Fruit fly (Drosophila melanogaster): ENCODE measurements around the gene Saysd1.

Gene Saysd1

dm6 chr3R:25245052-25245813 lies 30.2 kb upstream of the Saysd1 start, which contains the start of gene bam (continued):
- TF ChIP-seq CG3995 (GFP tag; optimal IDR thresholded peaks at IDR 0.05) = peak; percentile 38
- TF ChIP-seq amos (GFP tag; IDR thresholded peaks at IDR 0.05; ENCODE audit: partially characterized antibody) = peak; percentile 42
- TF ChIP-seq Nf-YC (tag; optimal IDR thresholded peaks at IDR 0.05) = peak; percentile 46
- peak; percentile 80 for TF ChIP-seq CG3847 (GFP tag; IDR thresholded peaks at IDR 0.05)
- 0 out of 3 replicates have a peak, but pooled peaks have one; percentile 31 for TF ChIP-seq Opbp (GFP tag; IDR thresholded peaks at IDR 0.05; ENCODE audit: partially characterized antibody)
- TF ChIP-seq esg (GFP tag; conservative IDR thresholded peaks at IDR 0.05) = no peak
- TF ChIP-seq Med (GFP tag) = peak; percentile 56
- TF ChIP-seq Bgb (GFP tag; IDR thresholded peaks at IDR 0.05; ENCODE audit: partially characterized antibody) = peak; percentile 55; the same call in 1 of the 2 replicates
- 0 out of 3 replicates have a peak, but pooled peaks have one; percentile 24 for TF ChIP-seq CG17361 (GFP tag; IDR thresholded peaks at IDR 0.05)
- TF ChIP-seq CTCF (GFP tag; optimal IDR thresholded peaks at IDR 0.05) = peak; percentile 76
- TF ChIP-seq CG14710 (tag; optimal IDR thresholded peaks at IDR 0.05) = peak; percentile 45

- TF ChIP-seq CG10431 (GFP tag; optimal IDR thresholded peaks at IDR 0.05) = no peak
- TF ChIP-seq tin (GFP tag; optimal IDR thresholded peaks at IDR 0.05) = no peak
- TF ChIP-seq CG3065 (GFP tag; optimal IDR thresholded peaks at IDR 0.05) = no peak
- no peak for TF ChIP-seq CG7963 (GFP tag; IDR thresholded peaks at IDR 0.05; ENCODE audit: partially characterized antibody)
- no peak for TF ChIP-seq CG12659 (GFP tag; optimal IDR thresholded peaks at IDR 0.05)
- no peak for TF ChIP-seq knrl (GFP tag; IDR thresholded peaks at IDR 0.05; ENCODE audit: partially characterized antibody)
- no peak for TF ChIP-seq CG11093 (GFP tag; IDR thresholded peaks at IDR 0.05)
- TF ChIP-seq CG8281 (tag; optimal IDR thresholded peaks at IDR 0.05) = no peak
- no peak for TF ChIP-seq ewg (GFP tag; optimal IDR thresholded peaks at IDR 0.05)
- TF ChIP-seq Neu2 (GFP tag; optimal IDR thresholded peaks at IDR 0.05; ENCODE audit: borderline replicate concordance) = no peak
- no peak for TF ChIP-seq nom (GFP tag; optimal IDR thresholded peaks at IDR 0.05)
- TF ChIP-seq CG1603 (tag; optimal IDR thresholded peaks at IDR 0.05) = no peak
- no peak for TF ChIP-seq CG15479 (GFP tag; optimal IDR thresholded peaks at IDR 0.05)
Measured at dm6 chr3R:25241507-25242070, 26.6 kb upstream of the Saysd1 start, which contains the start of gene CG11854. Gene CG11854 (plus strand): TSS chr3R:25242020.

- no peak for TF ChIP-seq D (optimal IDR thresholded peaks at IDR 0.05)
- no peak for TF ChIP-seq D (GFP tag; optimal IDR thresholded peaks at IDR 0.05)
- TF ChIP-seq Lhr (GFP tag; optimal IDR thresholded peaks at IDR 0.05) = no peak
- TF ChIP-seq Dip2 (GFP tag; IDR thresholded peaks at IDR 0.05) = no peak
- no peak for TF ChIP-seq CG32767 (GFP tag; IDR thresholded peaks at IDR 0.05)
- no peak for TF ChIP-seq CG14050 (GFP tag; IDR thresholded peaks at IDR 0.05)
- TF ChIP-seq CG13624 (GFP tag; optimal IDR thresholded peaks at IDR 0.05) = no peak
- TF ChIP-seq CG18262 (tag; optimal IDR thresholded peaks at IDR 0.05) = no peak
- TF ChIP-seq CG16815 (GFP tag; optimal IDR thresholded peaks at IDR 0.05) = no peak
- no peak for TF ChIP-seq CG8765 (GFP tag; IDR thresholded peaks at IDR 0.05)
- TF ChIP-seq ind (GFP tag; optimal IDR thresholded peaks at IDR 0.05) = no peak
- no peak for TF ChIP-seq E2f1 (GFP tag; IDR thresholded peaks at IDR 0.05)
- TF ChIP-seq CG8359 (GFP tag; optimal IDR thresholded peaks at IDR 0.05; ENCODE audit: borderline replicate concordance) = no peak
- TF ChIP-seq NC2α (GFP tag; optimal IDR thresholded peaks at IDR 0.05) = no peak
- TF ChIP-seq CG10979 (tag; optimal IDR thresholded peaks at IDR 0.05) = no peak
- TF ChIP-seq zen2 (GFP tag; IDR thresholded peaks at IDR 0.05; ENCODE audit: partially characterized antibody) = no peak
- no peak for TF ChIP-seq CG1647 (GFP tag; optimal IDR thresholded peaks at IDR 0.05)
- TF ChIP-seq CG33557 (GFP tag; optimal IDR thresholded peaks at IDR 0.05) = no peak
- no peak for TF ChIP-seq CG7928 (GFP tag; optimal IDR thresholded peaks at IDR 0.05)
Measured at dm6 chr3R:25239880-25240279, 24.9 kb upstream of the Saysd1 start, which contains the start of gene to. Gene to (plus strand): TSS chr3R:25240180.

All from whole organism, embryonic.